Fruit fly (Drosophila melanogaster) whole organism, wandering third instar larva: ENCODE measurements around the gene CG44476.

Experiments
- Abd-B ChIP-seq: fragments of >200 bp; optimal IDR thresholded peaks from 2 replicates; lab custom pipeline; 2017; ENCODE audit warnings: missing biosample characterization, missing genetic modification characterization
- CG32264 ChIP-seq: fragments of 200-800 bp; sonication (Bioruptor generic); optimal IDR thresholded peaks from 2 replicates; lab custom pipeline; 2016; ENCODE audit warnings: missing biosample characterization, missing genetic modification characterization
- CG9705 ChIP-seq: fragments of 200-800 bp; sonication (Bioruptor generic); optimal IDR thresholded peaks from 2 replicates; lab custom pipeline; 2018; ENCODE audit warnings: missing biosample characterization, mild to moderate bottlenecking, missing genetic modification characterization
- CrebA ChIP-seq: fragments of 200-800 bp; sonication (Bioruptor generic); optimal IDR thresholded peaks from 2 replicates; lab custom pipeline; 2016; ENCODE audit warnings: missing biosample characterization, mild to moderate bottlenecking, missing genetic modification characterization, borderline replicate concordance
- Dfd ChIP-seq: fragments of >200 bp; optimal IDR thresholded peaks from 2 replicates; lab custom pipeline; 2017; ENCODE audit warnings: missing biosample characterization, missing genetic modification characterization
- Dif ChIP-seq: fragments of 200-275, 200-300 bp; sonication (Bioruptor generic); optimal IDR thresholded peaks from 2 replicates; lab custom pipeline; 2018; ENCODE audit warnings: missing biosample characterization, missing genetic modification characterization; ENCODE audit not compliant: partially characterized antibody
- GATAd ChIP-seq: sonication (Bioruptor generic); optimal IDR thresholded peaks from 2 replicates; lab custom pipeline; 2016; ENCODE audit warnings: missing biosample characterization, missing genetic modification characterization
- HLH106 ChIP-seq: fragments of 200-800 bp; optimal IDR thresholded peaks from 3 replicates; lab custom pipeline; 2019; ENCODE audit warnings: missing biosample characterization, mild to moderate bottlenecking, missing genetic modification characterization, moderate library complexity
- Hnf4 ChIP-seq: fragments of 200-800 bp; sonication (Bioruptor generic); optimal IDR thresholded peaks from 2 replicates; lab custom pipeline; 2016; ENCODE audit warnings: missing biosample characterization, mild to moderate bottlenecking, missing genetic modification characterization
- Hr78 ChIP-seq: fragments of >200 bp; optimal IDR thresholded peaks from 2 replicates; lab custom pipeline; 2017; ENCODE audit warnings: missing biosample characterization, missing genetic modification characterization
- Hr83 ChIP-seq: fragments of 200-300 bp; sonication (Bioruptor generic); optimal IDR thresholded peaks from 2 replicates; lab custom pipeline; 2016; ENCODE audit warnings: missing biosample characterization, mild to moderate bottlenecking, missing genetic modification characterization, moderate library complexity; ENCODE audit not compliant: poor library complexity, severe bottlenecking
- Jra ChIP-seq: sonication (Bioruptor generic); optimal IDR thresholded peaks from 2 replicates; lab custom pipeline; 2016; ENCODE audit warnings: missing biosample characterization, missing genetic modification characterization
- Mio ChIP-seq: sonication (Bioruptor generic); optimal IDR thresholded peaks from 2 replicates; lab custom pipeline; 2016; ENCODE audit warnings: missing biosample characterization, missing genetic modification characterization
- Myc ChIP-seq: fragments of >200 bp; optimal IDR thresholded peaks from 2 replicates; lab custom pipeline; 2017
- N ChIP-seq: fragments of >200 bp; optimal IDR thresholded peaks from 2 replicates; lab custom pipeline; 2018; ENCODE audit warnings: missing biosample characterization, missing external identifiers, missing genetic modification characterization
- OdsH ChIP-seq: fragments of 200-800 bp; sonication (Bioruptor generic); optimal IDR thresholded peaks from 2 replicates; lab custom pipeline; 2016; ENCODE audit warnings: missing biosample characterization, mild to moderate bottlenecking, missing genetic modification characterization
- Rel ChIP-seq, 2 experiments: fragments of 200-800 bp; sonication (Bioruptor generic) in 1 of 2; optimal IDR thresholded peaks; 2 replicates in 1 of 2; 3 replicates in 1 of 2; lab custom pipeline; 2016 to 2019; ENCODE audit warnings: mild to moderate bottlenecking in 2 of 2, missing biosample characterization in 2 of 2, missing genetic modification characterization in 2 of 2, moderate library complexity in 1 of 2
- Sp1 ChIP-seq: fragments of 200-800 bp; sonication (Bioruptor generic); optimal IDR thresholded peaks from 3 replicates; lab custom pipeline; 2019; ENCODE audit warnings: missing biosample characterization, mild to moderate bottlenecking, missing genetic modification characterization, moderate library complexity
- Vsx2 ChIP-seq: fragments of 200-300, 225-300 bp; sonication (Bioruptor generic); optimal IDR thresholded peaks from 2 replicates; lab custom pipeline; 2018; ENCODE audit warnings: missing biosample characterization, missing genetic modification characterization; ENCODE audit not compliant: partially characterized antibody
- br ChIP-seq: fragments of 200-800 bp; sonication (Bioruptor generic); optimal IDR thresholded peaks from 2 replicates; lab custom pipeline; 2016; ENCODE audit warnings: missing biosample characterization, missing genetic modification characterization
- brk ChIP-seq: fragments of 200-800 bp; sonication (Bioruptor generic); optimal IDR thresholded peaks from 2 replicates; lab custom pipeline; 2016; ENCODE audit warnings: missing biosample characterization, mild to moderate bottlenecking, missing genetic modification characterization
- dl ChIP-seq, 2 experiments: fragments of 175-275, 200-275 bp in 1 of 2; fragments of 200-275 bp in 1 of 2; sonication (Bioruptor generic); optimal IDR thresholded peaks; lab custom pipeline; 2018; ENCODE audit warnings: mild to moderate bottlenecking in 2 of 2, missing biosample characterization in 2 of 2, missing genetic modification characterization in 2 of 2, moderate library complexity in 2 of 2; ENCODE audit not compliant: partially characterized antibody in 2 of 2, insufficient read depth in 1 of 2
- dmrt93B ChIP-seq: fragments of 200-800 bp; sonication (Bioruptor generic); optimal IDR thresholded peaks from 2 replicates; lab custom pipeline; 2018; ENCODE audit warnings: missing biosample characterization, mild to moderate bottlenecking, missing genetic modification characterization
- dsf ChIP-seq: sonication (Bioruptor generic); optimal IDR thresholded peaks from 2 replicates; lab custom pipeline; 2016; ENCODE audit warnings: missing biosample characterization, missing genetic modification characterization, borderline replicate concordance
- ey ChIP-seq: fragments of 200-800 bp; sonication (Bioruptor generic); optimal IDR thresholded peaks from 2 replicates; lab custom pipeline; 2016; ENCODE audit warnings: missing biosample characterization, missing genetic modification characterization
- foxo ChIP-seq, 2 experiments: fragments of 200-800 bp; sonication (Bioruptor generic); optimal IDR thresholded peaks; 2 replicates in 1 of 2; 3 replicates in 1 of 2; lab custom pipeline; 2016 to 2017; ENCODE audit warnings: missing biosample characterization in 2 of 2, missing genetic modification characterization in 2 of 2
- fru ChIP-seq: fragments of 200-800 bp; sonication (Bioruptor generic); optimal IDR thresholded peaks from 3 replicates; lab custom pipeline; 2016; ENCODE audit warnings: missing biosample characterization, mild to moderate bottlenecking, missing genetic modification characterization
- h ChIP-seq: fragments of 200-800 bp; sonication (Bioruptor generic); optimal IDR thresholded peaks from 3 replicates; lab custom pipeline; 2016; ENCODE audit warnings: missing biosample characterization, mild to moderate bottlenecking, missing genetic modification characterization
- jim ChIP-seq: fragments of 175-275, 200-325 bp; sonication (Bioruptor generic); optimal IDR thresholded peaks from 2 replicates; lab custom pipeline; 2016; ENCODE audit warnings: missing biosample characterization, mild to moderate bottlenecking, missing genetic modification characterization
- lola ChIP-seq: fragments of >200 bp; optimal IDR thresholded peaks from 2 replicates; lab custom pipeline; 2017; ENCODE audit warnings: missing biosample characterization, missing genetic modification characterization
- pan ChIP-seq: fragments of >200 bp; optimal IDR thresholded peaks from 2 replicates; lab custom pipeline; 2017
- psq ChIP-seq: fragments of 200-800 bp; sonication (Bioruptor generic); optimal IDR thresholded peaks from 3 replicates; lab custom pipeline; 2017; ENCODE audit warnings: missing biosample characterization, mild to moderate bottlenecking, missing genetic modification characterization, moderate library complexity
- rgr ChIP-seq: fragments of 200-800 bp; sonication (Bioruptor generic); optimal IDR thresholded peaks from 3 replicates; lab custom pipeline; 2016; ENCODE audit warnings: missing biosample characterization, mild to moderate bottlenecking, missing genetic modification characterization
- sage ChIP-seq: fragments of 200-800 bp; sonication (Bioruptor generic); optimal IDR thresholded peaks from 2 replicates; lab custom pipeline; 2016; ENCODE audit warnings: missing biosample characterization, mild to moderate bottlenecking, missing genetic modification characterization
- sv ChIP-seq: fragments of 200-800 bp; sonication (Bioruptor generic); optimal IDR thresholded peaks from 3 replicates; lab custom pipeline; 2016; ENCODE audit warnings: missing biosample characterization, missing genetic modification characterization
- tai ChIP-seq: sonication (Bioruptor generic); optimal IDR thresholded peaks from 2 replicates; lab custom pipeline; 2016; ENCODE audit warnings: missing biosample characterization, missing genetic modification characterization
- usp ChIP-seq: fragments of >200 bp; optimal IDR thresholded peaks from 2 replicates; lab custom pipeline; 2017; ENCODE audit warnings: missing biosample characterization, missing genetic modification characterization
- woc ChIP-seq: sonication (Bioruptor generic); optimal IDR thresholded peaks from 2 replicates; lab custom pipeline; 2016; ENCODE audit warnings: missing biosample characterization, mild to moderate bottlenecking, missing genetic modification characterization

The CG44476 gene

DNA sequence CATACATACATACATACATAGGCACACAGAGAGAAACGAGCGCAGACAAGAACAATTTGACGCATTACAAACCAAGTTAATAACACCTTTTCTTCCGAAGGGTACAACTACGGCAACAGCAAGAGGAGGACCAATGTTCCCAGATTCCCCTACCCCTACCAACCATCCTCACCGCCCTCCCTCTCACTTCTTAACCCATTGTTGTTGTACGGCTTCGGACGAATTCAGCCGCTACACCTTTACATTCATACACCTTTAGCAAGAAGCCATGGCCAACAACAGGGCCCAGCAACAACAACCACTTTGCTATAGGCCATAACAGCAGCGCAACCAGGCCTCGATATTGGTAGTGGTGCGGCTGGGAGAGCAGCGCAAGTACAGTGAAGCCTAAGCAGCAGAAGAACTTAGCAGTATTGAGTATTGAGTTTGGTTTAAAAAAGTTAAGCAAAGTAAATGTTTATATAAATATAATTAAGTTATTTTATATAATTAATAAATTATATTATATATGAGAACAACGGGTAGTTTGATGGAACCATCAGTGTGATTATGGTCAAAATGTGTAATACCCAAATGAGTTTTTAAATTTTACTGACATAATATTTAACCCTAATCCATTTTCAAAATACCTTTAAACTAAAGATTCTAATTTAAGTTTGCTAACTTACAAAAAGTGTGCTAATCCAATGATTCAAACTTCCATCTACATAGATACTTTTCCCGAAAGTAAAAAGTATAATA lies 37.6 kb upstream of the CG44476 start:
- TF ChIP-seq sv, result peak; percentile 35
- TF ChIP-seq Dif (GFP tag; lab: Kevin White, UChicago), result no peak
- no peak for TF ChIP-seq sage
- TF ChIP-seq rgr (GFP tag; lab: Kevin White, UChicago), result peak; percentile 42
- TF ChIP-seq Abd-B, result no peak
- no peak for TF ChIP-seq dmrt93B (GFP tag; lab: Kevin White, UChicago)
- peak; percentile 24 for TF ChIP-seq CrebA (GFP tag; lab: Kevin White, UChicago)
- no peak for TF ChIP-seq Myc (lab: Kevin White, UChicago)
- no peak for TF ChIP-seq jim (GFP tag; lab: Kevin White, UChicago)
- TF ChIP-seq Sp1 (GFP tag; lab: Kevin White, UChicago), result peak; percentile 6
- TF ChIP-seq lola, result no peak
- TF ChIP-seq psq (GFP tag; lab: Kevin White, UChicago), result peak; percentile 34
- TF ChIP-seq HLH106, result peak; percentile 20
- no peak for TF ChIP-seq Vsx2 (GFP tag; lab: Kevin White, UChicago)
- TF ChIP-seq GATAd (GFP tag; lab: Kevin White, UChicago), result no peak
- TF ChIP-seq OdsH (GFP tag; lab: Kevin White, UChicago), result peak; percentile 63
- peak; percentile 62 for TF ChIP-seq h (GFP tag; lab: Kevin White, UChicago)
- TF ChIP-seq Mio (GFP tag; lab: Kevin White, UChicago), result no peak
- TF ChIP-seq usp (GFP tag; lab: Kevin White, UChicago), result no peak
- peak; percentile 44 for TF ChIP-seq CG32264 (GFP tag; lab: Kevin White, UChicago)
- no peak for TF ChIP-seq CG9705
- TF ChIP-seq br (GFP tag; lab: Kevin White, UChicago), result peak; percentile 58
- TF ChIP-seq fru (GFP tag; lab: Kevin White, UChicago), result peak; percentile 81
- TF ChIP-seq Rel (GFP tag; optimal IDR thresholded peaks at IDR 0.05; lab: Kevin White, UChicago), result no peak
- TF ChIP-seq Rel (tag; optimal IDR thresholded peaks at IDR 0.05; lab: Kevin White, UChicago), result peak; percentile 48
- peak; percentile 86 for TF ChIP-seq Hr83 (GFP tag; lab: Kevin White, UChicago)
- TF ChIP-seq dsf, result no peak
- peak; percentile 40 for TF ChIP-seq Hnf4
- TF ChIP-seq Dfd, result no peak
- TF ChIP-seq tai (GFP tag; lab: Kevin White, UChicago), result no peak
- TF ChIP-seq ey (GFP tag; lab: Kevin White, UChicago), result peak; percentile 66
- no peak for TF ChIP-seq dl (GFP tag; optimal IDR thresholded peaks at IDR 0.05; lab: Kevin White, UChicago; ENCODE audit: insufficient read depth in 1 of 2, partially characterized antibody in 2 of 2)
- TF ChIP-seq N (GFP tag; lab: Kevin White, UChicago), result peak; percentile 15
- peak; percentile 80 for TF ChIP-seq woc (GFP tag; lab: Kevin White, UChicago)
- TF ChIP-seq foxo (GFP tag; optimal IDR thresholded peaks at IDR 0.05; lab: Kevin White, UChicago), result peak in 1 of 2 experiments; percentile 70
- TF ChIP-seq Jra (GFP tag; lab: Kevin White, UChicago), result peak; percentile 18
- TF ChIP-seq Hr78 (GFP tag; lab: Kevin White, UChicago), result no peak
- TF ChIP-seq brk (GFP tag; lab: Kevin White, UChicago), result no peak
- no peak for TF ChIP-seq pan (lab: Kevin White, UChicago)

DNA sequence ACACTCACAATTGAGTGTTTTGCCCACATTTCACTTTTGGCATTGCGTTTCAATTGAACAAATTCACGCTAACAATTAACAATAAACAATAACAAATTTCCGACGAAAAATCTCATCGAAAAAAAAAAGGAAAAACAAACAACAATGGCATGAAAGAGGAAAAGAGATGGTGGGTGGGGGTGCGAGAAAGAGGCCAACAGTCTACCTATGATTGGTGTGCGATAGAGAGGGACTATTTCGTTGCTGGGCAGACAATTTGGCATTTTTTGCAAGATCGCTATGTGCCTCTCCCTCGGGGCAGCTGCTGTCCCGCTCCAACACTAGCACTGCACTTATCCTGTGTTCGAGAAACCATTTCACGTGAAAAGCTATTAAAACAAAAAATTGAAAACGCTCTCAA lies 36.9 kb upstream of the CG44476 start:
- TF ChIP-seq fru (GFP tag; lab: Kevin White, UChicago), result no peak
- no peak for TF ChIP-seq rgr (GFP tag; lab: Kevin White, UChicago)
- no peak for TF ChIP-seq CG32264 (GFP tag; lab: Kevin White, UChicago)
- no peak for TF ChIP-seq HLH106
- no peak for TF ChIP-seq h (GFP tag; lab: Kevin White, UChicago)
- TF ChIP-seq Vsx2 (GFP tag; lab: Kevin White, UChicago), result no peak
- no peak for TF ChIP-seq GATAd (GFP tag; lab: Kevin White, UChicago)
- TF ChIP-seq br (GFP tag; lab: Kevin White, UChicago), result no peak
- TF ChIP-seq Myc (lab: Kevin White, UChicago), result no peak
- no peak for TF ChIP-seq Dfd
- TF ChIP-seq CrebA (GFP tag; lab: Kevin White, UChicago), result no peak
- TF ChIP-seq psq (GFP tag; lab: Kevin White, UChicago), result no peak
- no peak for TF ChIP-seq Abd-B
- no peak for TF ChIP-seq Rel (GFP tag; optimal IDR thresholded peaks at IDR 0.05; lab: Kevin White, UChicago)
- no peak for TF ChIP-seq Rel (tag; optimal IDR thresholded peaks at IDR 0.05; lab: Kevin White, UChicago)
- TF ChIP-seq Hr83 (GFP tag; lab: Kevin White, UChicago), result no peak
- no peak for TF ChIP-seq Jra (GFP tag; lab: Kevin White, UChicago)
- TF ChIP-seq brk (GFP tag; lab: Kevin White, UChicago), result no peak
- TF ChIP-seq Hnf4, result no peak
- TF ChIP-seq, all 38 proteins: peak for 0
